Worm (Caenorhabditis elegans) whole organism, young adult: ENCODE measurements around the gene rfp-1.

Experiments
- B0019.2 ChIP-seq: fragments of 200-800 bp; sonication (Bioruptor generic); conservative IDR thresholded peaks from 2 replicates; pipeline ENCODE4 v1.3.6; 2022; ENCODE audit warnings: missing genetic modification reagents, missing genetic modification characterization, missing compliant biosample characterization
- B0035.1 ChIP-seq: sonication (generic microtip); optimal IDR thresholded peaks from 2 replicates; lab custom pipeline; 2016; ENCODE audit warnings: missing genetic modification characterization, mild to moderate bottlenecking, missing compliant biosample characterization, missing genotype, missing genetic modification reagents
- B0336.3 ChIP-seq: fragments of 200-800 bp; sonication (Bioruptor generic); IDR thresholded peaks from 2 replicates; pipeline ENCODE4 v1.3.6; 2022; ENCODE audit warnings: missing genetic modification characterization, missing compliant biosample characterization
- F23B12.7 ChIP-seq: sonication (generic microtip); optimal IDR thresholded peaks from 2 replicates; lab custom pipeline; 2017; ENCODE audit warnings: missing genetic modification characterization, mild to moderate bottlenecking, missing compliant biosample characterization, antibody characterized with exemption, moderate library complexity; ENCODE audit not compliant: insufficient read depth
- F33H1.4 ChIP-seq: fragments of 200-800 bp; sonication (Bioruptor generic); IDR thresholded peaks from 2 replicates; pipeline ENCODE4 v1.3.6; 2022; ENCODE audit warnings: missing genetic modification reagents, missing genetic modification characterization, missing compliant biosample characterization
- F37B4.10 ChIP-seq: fragments of 200-800 bp; sonication (Bioruptor generic); IDR thresholded peaks from 2 replicates; pipeline ENCODE4 v1.3.6; 2022; ENCODE audit warnings: missing genetic modification characterization, missing compliant biosample characterization
- F39B2.1 ChIP-seq: fragments of 200-800 bp; sonication (Bioruptor generic); IDR thresholded peaks from 2 replicates; pipeline ENCODE4 v1.3.6; 2022; ENCODE audit warnings: missing genetic modification reagents, missing genetic modification characterization, missing compliant biosample characterization
- F57C9.4 ChIP-seq: sonication (generic microtip); optimal IDR thresholded peaks from 2 replicates; lab custom pipeline; 2017; ENCODE audit warnings: mild to moderate bottlenecking, missing genetic modification characterization, missing compliant biosample characterization
- K12H6.12 ChIP-seq: fragments of 200-800 bp; sonication (Bioruptor generic); optimal IDR thresholded peaks from 2 replicates; lab custom pipeline; 2018; ENCODE audit warnings: mild to moderate bottlenecking, missing genetic modification characterization, missing compliant biosample characterization
- Y67H2A.10 ChIP-seq: fragments of 200-800 bp; sonication (Bioruptor generic); conservative IDR thresholded peaks from 2 replicates; pipeline ENCODE4 v1.3.6; 2022; ENCODE audit warnings: missing genetic modification reagents, missing genetic modification characterization, missing compliant biosample characterization
- akir-1 ChIP-seq: fragments of 200-800 bp; sonication (Bioruptor generic); optimal IDR thresholded peaks from 2 replicates; lab custom pipeline; 2018; ENCODE audit warnings: mild to moderate bottlenecking, missing genetic modification characterization, moderate library complexity, missing compliant biosample characterization
- athp-1 ChIP-seq: sonication (generic microtip); optimal IDR thresholded peaks from 2 replicates; lab custom pipeline; 2017; ENCODE audit warnings: mild to moderate bottlenecking, missing genetic modification characterization, missing compliant biosample characterization
- attf-3 ChIP-seq: fragments of 200-800 bp; sonication (Bioruptor generic); conservative IDR thresholded peaks from 2 replicates; pipeline ENCODE4 v1.3.6; 2022; ENCODE audit warnings: missing genetic modification reagents, missing genetic modification characterization, missing compliant biosample characterization
- attf-6 ChIP-seq: fragments of 200-800 bp; sonication (Bioruptor generic); IDR thresholded peaks from 2 replicates; pipeline ENCODE4 v1.3.6; 2022; ENCODE audit warnings: missing genetic modification reagents, missing genetic modification characterization, missing compliant biosample characterization
- bed-1 ChIP-seq: fragments of 200-800 bp; sonication (Bioruptor generic); IDR thresholded peaks from 2 replicates; pipeline ENCODE4 v1.3.6; 2022; ENCODE audit warnings: missing genetic modification reagents, missing genetic modification characterization, missing compliant biosample characterization
- ceh-27 ChIP-seq: fragments of 200-800 bp; sonication (Bioruptor generic); optimal IDR thresholded peaks from 2 replicates; lab custom pipeline; 2018; ENCODE audit warnings: mild to moderate bottlenecking, missing genetic modification characterization, moderate library complexity, missing compliant biosample characterization
- chd-7 ChIP-seq: sonication (generic microtip); optimal IDR thresholded peaks from 2 replicates; lab custom pipeline; 2016; ENCODE audit warnings: mild to moderate bottlenecking, missing genetic modification characterization, moderate library complexity, missing compliant biosample characterization
- dox-1 ChIP-seq: fragments of 200-800 bp; sonication (Bioruptor generic); IDR thresholded peaks from 2 replicates; pipeline ENCODE4 v1.3.6; 2022; ENCODE audit warnings: missing genetic modification reagents, missing genetic modification characterization, missing compliant biosample characterization
- efl-1 ChIP-seq: fragments of 150-350 bp; optimal IDR thresholded peaks from 2 replicates; lab custom pipeline; 2014; ENCODE audit warnings: missing biosample characterization, missing genetic modification reagents, missing genetic modification characterization
- ekl-4 ChIP-seq: fragments of 200-800 bp; sonication (Bioruptor generic); IDR thresholded peaks from 2 replicates; pipeline ENCODE4 v1.3.6; 2022; ENCODE audit warnings: missing genetic modification reagents, missing genetic modification characterization, missing compliant biosample characterization
- ets-4 ChIP-seq: fragments of 200-800 bp; sonication (Bioruptor generic); optimal IDR thresholded peaks from 2 replicates; lab custom pipeline; 2018; ENCODE audit warnings: mild to moderate bottlenecking, missing genetic modification characterization, missing compliant biosample characterization
- gei-17 ChIP-seq: fragments of 200-800 bp; sonication (Bioruptor generic); optimal IDR thresholded peaks from 2 replicates; lab custom pipeline; 2018; ENCODE audit warnings: mild to moderate bottlenecking, missing genetic modification characterization, missing compliant biosample characterization
- hlh-26 ChIP-seq: fragments of 200-800 bp; sonication (Bioruptor generic); conservative IDR thresholded peaks from 2 replicates; pipeline ENCODE4 v1.3.6; 2022; ENCODE audit warnings: missing genetic modification reagents, missing genetic modification characterization, missing compliant biosample characterization
- lin-35 ChIP-seq, 3 experiments: fragments of 150-350 bp in 2 of 3; sonication (generic microtip) in 1 of 3; optimal IDR thresholded peaks; 2 replicates each; lab custom pipeline; 2014 to 2018; ENCODE audit warnings: missing biosample characterization in 3 of 3, missing genetic modification characterization in 3 of 3, missing genetic modification reagents in 3 of 3
- lin-54 ChIP-seq: fragments of 200-800 bp; sonication (Bioruptor generic); optimal IDR thresholded peaks from 2 replicates; lab custom pipeline; 2018; ENCODE audit warnings: mild to moderate bottlenecking, missing genetic modification characterization, missing compliant biosample characterization
- lir-1 ChIP-seq: fragments of 200-800 bp; sonication (Bioruptor generic); conservative IDR thresholded peaks from 2 replicates; pipeline ENCODE4 v1.3.6; 2022; ENCODE audit warnings: missing genetic modification reagents, missing genetic modification characterization, missing compliant biosample characterization
- lsy-27 ChIP-seq: sonication (generic microtip); optimal IDR thresholded peaks from 2 replicates; lab custom pipeline; 2017; ENCODE audit warnings: missing genetic modification characterization, mild to moderate bottlenecking, missing compliant biosample characterization, antibody characterized with exemption, missing genotype, borderline replicate concordance; ENCODE audit not compliant: insufficient read depth
- mcd-1 ChIP-seq: fragments of 200-800 bp; sonication (Bioruptor generic); IDR thresholded peaks from 2 replicates; pipeline ENCODE4 v1.3.6; 2022; ENCODE audit warnings: missing genetic modification reagents, missing genetic modification characterization, missing compliant biosample characterization
- mxl-1 ChIP-seq: sonication (generic microtip); optimal IDR thresholded peaks from 2 replicates; lab custom pipeline; 2016; ENCODE audit warnings: missing genetic modification characterization, missing compliant biosample characterization
- nfya-1 ChIP-seq: sonication (generic microtip); optimal IDR thresholded peaks from 2 replicates; lab custom pipeline; 2017; ENCODE audit warnings: antibody characterized with exemption, missing compliant biosample characterization, missing genetic modification characterization, borderline replicate concordance; ENCODE audit not compliant: insufficient read depth
- nhr-179 ChIP-seq: sonication (generic microtip); optimal IDR thresholded peaks from 2 replicates; lab custom pipeline; 2016; ENCODE audit warnings: mild to moderate bottlenecking, missing genetic modification characterization, missing compliant biosample characterization
- pbrm-1 ChIP-seq: fragments of 200-800 bp; sonication (Bioruptor generic); IDR thresholded peaks from 2 replicates; pipeline ENCODE4 v1.3.6; 2022; ENCODE audit warnings: missing genetic modification reagents, missing genetic modification characterization, missing compliant biosample characterization
- sdz-38 ChIP-seq: sonication (generic microtip); optimal IDR thresholded peaks from 2 replicates; lab custom pipeline; 2016; ENCODE audit warnings: missing genotype, missing genetic modification characterization, missing compliant biosample characterization
- snpc-3.4 ChIP-seq: sonication (generic microtip); optimal IDR thresholded peaks from 2 replicates; lab custom pipeline; 2017; ENCODE audit warnings: missing genetic modification characterization, mild to moderate bottlenecking, missing compliant biosample characterization, antibody characterized with exemption, moderate library complexity, missing genotype, missing genetic modification reagents
- snpc-4 ChIP-seq, 5 experiments: fragments of 150-350 bp in 1 of 5; sonication (generic microtip) in 4 of 5; optimal IDR thresholded peaks; 2 replicates each; lab custom pipeline; 2014 to 2018; ENCODE audit warnings: missing genetic modification characterization in 5 of 5, missing biosample characterization in 3 of 5, antibody characterized with exemption in 2 of 5, mild to moderate bottlenecking in 2 of 5, missing compliant biosample characterization in 2 of 5, missing genotype in 2 of 5, moderate library complexity in 2 of 5, missing genetic modification reagents in 1 of 5
- tbp1 ChIP-seq: fragments of 200-800 bp; sonication (Bioruptor generic); optimal IDR thresholded peaks from 2 replicates; lab custom pipeline; 2018; ENCODE audit warnings: mild to moderate bottlenecking, missing genetic modification characterization, missing compliant biosample characterization
- tlf-1 ChIP-seq: fragments of 200-800 bp; sonication (Bioruptor generic); optimal IDR thresholded peaks from 2 replicates; lab custom pipeline; 2018; ENCODE audit warnings: mild to moderate bottlenecking, missing genetic modification characterization, missing compliant biosample characterization

rfp-1 gene

DNA sequence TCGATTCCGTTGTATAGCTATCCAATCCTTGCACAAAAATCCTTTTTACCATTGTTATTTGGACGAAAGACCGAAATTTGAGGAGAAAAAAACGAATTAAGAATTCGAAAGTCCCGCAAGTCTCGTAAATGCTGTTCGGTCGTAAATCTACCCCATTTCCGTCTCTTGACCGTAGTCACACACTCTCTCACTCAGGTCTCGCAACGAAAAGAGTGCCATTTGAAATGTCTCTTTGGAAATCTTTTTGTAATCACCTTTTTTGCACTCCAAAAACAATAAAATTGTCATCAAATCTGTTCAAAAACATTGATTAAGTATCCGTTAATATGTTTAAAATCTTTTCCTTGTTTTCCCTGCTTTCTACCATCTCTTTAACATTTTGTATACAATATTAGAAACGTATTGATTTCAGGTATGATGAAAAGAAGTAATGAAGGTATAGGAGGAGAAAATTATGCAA lies at the start of gene rfp-1, which contains the start of gene R05D3.8 (continued):
- TF ChIP-seq F23B12.7: peak; percentile 84
- 0 out of 2 replicates have a peak, but pooled peaks have one; percentile 32 for TF ChIP-seq B0336.3 (GFP tag; lab: Robert Waterston, UW)
- TF ChIP-seq attf-3 (GFP tag; lab: Robert Waterston, UW): peak; percentile 68
- TF ChIP-seq attf-6 (GFP tag; lab: Robert Waterston, UW): no peak
- 0 out of 2 replicates have a peak, but pooled peaks have one; percentile 8 for TF ChIP-seq B0019.2 (GFP tag; lab: Robert Waterston, UW)
- peak; percentile 49; the same call in 1 of the 2 replicates for TF ChIP-seq ekl-4
- TF ChIP-seq mcd-1 (GFP tag; lab: Robert Waterston, UW): peak; percentile 50; the same call in 1 of the 2 replicates
- TF ChIP-seq tbp1: peak; percentile 52
- TF ChIP-seq pbrm-1 (GFP tag; lab: Robert Waterston, UW): 0 out of 2 replicates have a peak, but pooled peaks have one; percentile 34
- TF ChIP-seq lin-54 (GFP tag; lab: Kevin White, UChicago): peak; percentile 81
- TF ChIP-seq efl-1 (GFP tag; lab: Kevin White, UChicago): peak; percentile 64

DNA sequence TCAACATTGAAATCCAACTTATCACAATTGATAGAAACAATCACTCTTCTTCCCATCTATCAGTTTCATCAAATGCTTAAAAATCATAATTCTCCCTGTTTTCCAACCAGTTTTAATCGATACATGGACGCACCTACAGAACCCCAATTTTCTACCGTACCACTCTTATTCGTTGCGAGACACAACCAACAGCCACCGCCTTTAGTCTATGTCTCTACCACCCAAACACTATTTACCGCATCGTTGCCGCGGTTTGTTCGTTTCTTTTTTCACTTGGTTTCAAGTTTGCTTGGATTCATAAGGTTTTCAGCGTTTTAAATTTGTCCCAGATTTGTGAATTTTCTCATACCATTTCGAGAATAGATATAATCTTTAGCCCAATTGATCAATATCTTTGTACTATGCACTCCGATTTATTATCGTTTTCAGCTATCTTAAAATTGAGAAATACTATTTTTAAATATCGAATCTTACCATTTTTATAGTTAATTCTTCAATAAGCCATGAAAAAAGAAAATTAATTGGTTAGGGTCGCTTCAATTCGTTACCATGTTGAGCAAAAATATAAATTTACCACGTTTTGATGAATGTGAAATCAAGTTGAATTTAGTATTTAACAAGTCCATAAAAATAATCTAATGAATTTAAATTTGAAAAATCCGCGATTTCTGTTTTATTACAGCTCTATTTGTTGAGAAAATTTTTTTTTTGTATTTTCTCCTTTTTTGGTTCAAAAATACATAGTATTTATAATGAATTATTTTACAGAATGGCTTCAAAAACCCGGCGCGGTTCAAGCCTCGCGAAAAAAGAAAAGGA lies 48.0 kb upstream of the rfp-1 start, which contains the start of gene F10E9.3:
TSS of gene F10E9.3 (plus strand) at position 769 of the 819 bp plus-strand sequence.
- 0 out of 2 replicates have a peak, but pooled peaks have one; percentile 12 for TF ChIP-seq F33H1.4
- no peak for TF ChIP-seq bed-1 (GFP tag; lab: Robert Waterston, UW)

DNA sequence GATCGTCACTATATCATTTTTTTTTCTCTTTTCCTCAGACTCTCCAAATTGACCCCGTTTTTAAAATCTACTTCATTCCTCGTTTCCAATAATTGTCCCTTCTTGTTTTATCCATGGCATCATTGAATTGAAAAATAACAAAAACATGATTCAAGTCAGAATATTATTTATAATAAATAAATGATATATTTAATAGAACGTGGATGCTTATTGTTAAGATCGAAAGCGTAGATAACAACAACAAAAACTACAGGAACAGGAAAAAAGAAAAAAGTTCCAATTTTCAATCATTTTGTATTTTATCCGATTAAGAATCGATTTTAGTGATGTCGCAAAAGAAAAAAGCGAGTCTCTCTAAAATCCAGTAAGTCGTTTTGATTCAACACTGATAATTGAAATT lies 46.0 kb upstream of the rfp-1 start, which contains the start of gene F10E9.2:
TSS of gene F10E9.2 (plus strand) at position 301 of the 400 bp plus-strand sequence.
- TF ChIP-seq chd-7: no peak
- no peak for TF ChIP-seq nhr-179
- no peak for TF ChIP-seq tlf-1
- no peak for TF ChIP-seq F39B2.1 (GFP tag; lab: Robert Waterston, UW)
- TF ChIP-seq hlh-26 (GFP tag; lab: Robert Waterston, UW): no peak
- no peak for TF ChIP-seq F33H1.4
- TF ChIP-seq ets-4 (GFP tag; lab: Kevin White, UChicago): no peak
- TF ChIP-seq ceh-27: no peak
- no peak for TF ChIP-seq mxl-1 (tag; lab: Kevin White, UChicago)

DNA sequence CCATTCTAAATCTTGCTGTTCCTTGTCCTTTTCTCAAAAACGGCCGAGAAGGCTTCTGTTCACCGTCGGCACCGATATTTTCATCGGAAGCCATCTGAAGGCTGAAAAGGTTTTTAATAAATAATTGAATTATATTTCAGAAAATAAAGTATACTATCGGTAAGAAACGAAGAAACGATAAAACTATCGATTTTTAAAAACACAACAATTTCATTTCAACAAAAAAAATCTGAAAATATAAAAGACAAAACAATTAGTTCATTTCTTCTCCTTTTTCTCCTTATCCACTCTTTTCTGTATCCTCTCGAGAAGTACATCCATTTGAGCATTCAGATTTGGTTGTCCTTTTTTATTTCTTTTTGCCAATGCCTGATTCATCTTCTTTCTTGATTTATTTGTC lies 39.9 kb upstream of the rfp-1 start, which contains the start of gene sas-4:
TSS of gene sas-4 (minus strand) at position 101 of the 400 bp plus-strand sequence.
- no peak for TF ChIP-seq B0035.1 (tag; lab: Kevin White, UChicago)
- no peak for TF ChIP-seq F37B4.10
- TF ChIP-seq tlf-1: no peak
- no peak for TF ChIP-seq F57C9.4
- TF ChIP-seq lin-35 (GFP tag; optimal IDR thresholded peaks at IDR 0.05; lab: Kevin White, UChicago): no peak
- TF ChIP-seq sdz-38: no peak
- TF ChIP-seq K12H6.12 (tag; lab: Kevin White, UChicago): no peak
- no peak for TF ChIP-seq athp-1 (tag; lab: Kevin White, UChicago)
- no peak for TF ChIP-seq nfya-1 (tag; lab: Kevin White, UChicago)
- no peak for TF ChIP-seq F39B2.1 (GFP tag; lab: Robert Waterston, UW)
- TF ChIP-seq akir-1: no peak
- no peak for TF ChIP-seq gei-17 (GFP tag; lab: Kevin White, UChicago)
- TF ChIP-seq lir-1 (GFP tag; lab: Robert Waterston, UW): no peak
- no peak for TF ChIP-seq snpc-4 (GFP tag; optimal IDR thresholded peaks at IDR 0.05; lab: Kevin White, UChicago)
- TF ChIP-seq snpc-4 (tag; optimal IDR thresholded peaks at IDR 0.05; lab: Kevin White, UChicago): no peak
- TF ChIP-seq snpc-3.4 (tag; lab: Kevin White, UChicago): no peak
- no peak for TF ChIP-seq dox-1 (GFP tag; lab: Robert Waterston, UW)
- no peak for TF ChIP-seq Y67H2A.10
- TF ChIP-seq lin-54 (GFP tag; lab: Kevin White, UChicago): no peak
- TF ChIP-seq lsy-27 (tag; lab: Kevin White, UChicago): no peak
